Fruit fly (Drosophila melanogaster): ENCODE measurements around the gene Hmu.

Gene Hmu

dm6 chr3R:27253136-27253920 lies 35.2 kb upstream of the Hmu start, which contains the start of gene pll (continued):
- no peak for TF ChIP-seq CG1832 (GFP tag; optimal IDR thresholded peaks at IDR 0.05)
- no peak for TF ChIP-seq corto (GFP tag; optimal IDR thresholded peaks at IDR 0.05)
- peak; percentile 66 for TF ChIP-seq Fer2 (tag; optimal IDR thresholded peaks at IDR 0.05)
- TF ChIP-seq CG7357 (GFP tag; IDR thresholded peaks at IDR 0.05), result peak; percentile 80
- peak; percentile 71 for TF ChIP-seq CG33213 (GFP tag; optimal IDR thresholded peaks at IDR 0.05)
- TF ChIP-seq CG4424 (GFP tag; optimal IDR thresholded peaks at IDR 0.05), result peak; percentile 67
- TF ChIP-seq Sox100B (GFP tag; optimal IDR thresholded peaks at IDR 0.05), result no peak
- TF ChIP-seq Nf-YB (GFP tag; optimal IDR thresholded peaks at IDR 0.05), result peak; percentile 41
- peak; percentile 49 for TF ChIP-seq dm (GFP tag; optimal IDR thresholded peaks at IDR 0.05)
- peak; percentile 49; the same call in 1 of the 2 replicates for TF ChIP-seq bowl (GFP tag; IDR thresholded peaks at IDR 0.05)
- peak; percentile 87 for TF ChIP-seq Xbp1 (GFP tag; optimal IDR thresholded peaks at IDR 0.05)
- no peak for TF ChIP-seq Vsx1 (GFP tag; optimal IDR thresholded peaks at IDR 0.05)
- TF ChIP-seq cg (GFP tag; optimal IDR thresholded peaks at IDR 0.05), result peak; percentile 75
- peak; percentile 76 for TF ChIP-seq CG8388 (GFP tag; optimal IDR thresholded peaks at IDR 0.05)
- peak; percentile 84 for TF ChIP-seq CoRest (tag; optimal IDR thresholded peaks at IDR 0.05)
- no peak for TF ChIP-seq CG17568 (GFP tag; optimal IDR thresholded peaks at IDR 0.05)
- peak; percentile 75 for TF ChIP-seq fd96Cb (tag; optimal IDR thresholded peaks at IDR 0.05)
- TF ChIP-seq CG17359 (tag; optimal IDR thresholded peaks at IDR 0.05), result peak; percentile 86
- peak; percentile 36 for TF ChIP-seq tup (GFP tag; optimal IDR thresholded peaks at IDR 0.05)
- peak; percentile 69; the same call in 1 of the 2 replicates for TF ChIP-seq seq (GFP tag; IDR thresholded peaks at IDR 0.05)
- peak; percentile 51 for TF ChIP-seq CG6254 (GFP tag; optimal IDR thresholded peaks at IDR 0.05)
- TF ChIP-seq CG10543 (GFP tag; optimal IDR thresholded peaks at IDR 0.05), result peak; percentile 41
- TF ChIP-seq CG15269 (tag; optimal IDR thresholded peaks at IDR 0.05), result peak; percentile 87
- peak; percentile 89 for TF ChIP-seq CG3847 (GFP tag; IDR thresholded peaks at IDR 0.05)
- TF ChIP-seq chif (GFP tag; optimal IDR thresholded peaks at IDR 0.05), result peak; percentile 69 to 74
- peak; percentile 70 for TF ChIP-seq exex (tag; optimal IDR thresholded peaks at IDR 0.05)
- TF ChIP-seq CG4617 (GFP tag; optimal IDR thresholded peaks at IDR 0.05; ENCODE audit: borderline replicate concordance), result peak; percentile 94
- TF ChIP-seq CG7745 (tag; optimal IDR thresholded peaks at IDR 0.05), result no peak
- TF ChIP-seq zfh2 (GFP tag; optimal IDR thresholded peaks at IDR 0.05), result peak; percentile 66
- peak; percentile 63 for TF ChIP-seq shn (GFP tag; optimal IDR thresholded peaks at IDR 0.05)
- peak; percentile 10 for TF ChIP-seq Mes4 (GFP tag; optimal IDR thresholded peaks at IDR 0.05)
- peak; percentile 77 for TF ChIP-seq CG12744 (GFP tag; optimal IDR thresholded peaks at IDR 0.05)
- peak; percentile 79 for TF ChIP-seq CG13123 (GFP tag; optimal IDR thresholded peaks at IDR 0.05)
- TF ChIP-seq Hr3 (GFP tag; optimal IDR thresholded peaks at IDR 0.05), result peak; percentile 86
- peak; percentile 40 for TF ChIP-seq salm (tag; optimal IDR thresholded peaks at IDR 0.05)
- TF ChIP-seq pfk (GFP tag; optimal IDR thresholded peaks at IDR 0.05), result no peak
- peak; percentile 39 for TF ChIP-seq CG6813 (GFP tag; optimal IDR thresholded peaks at IDR 0.05)
- peak; percentile 73 for TF ChIP-seq CG11696 (GFP tag; IDR thresholded peaks at IDR 0.05)
- TF ChIP-seq CG9727 (GFP tag; optimal IDR thresholded peaks at IDR 0.05), result peak; percentile 82
- no peak for TF ChIP-seq ash1 (GFP tag; optimal IDR thresholded peaks at IDR 0.05)
- TF ChIP-seq CG9817 (tag; optimal IDR thresholded peaks at IDR 0.05), result peak; percentile 81
- no peak for TF ChIP-seq CG4282 (GFP tag; optimal IDR thresholded peaks at IDR 0.05)
- peak; percentile 65; the same call in 1 of the 2 replicates for TF ChIP-seq GATAe (GFP tag; conservative IDR thresholded peaks at IDR 0.05)
- TF ChIP-seq lilli (GFP tag; optimal IDR thresholded peaks at IDR 0.05), result peak; percentile 89
- TF ChIP-seq CG18262 (tag; optimal IDR thresholded peaks at IDR 0.05), result peak; percentile 74
- peak; percentile 70 for TF ChIP-seq Ssrp (tag; optimal IDR thresholded peaks at IDR 0.05)
- peak; percentile 47 for TF ChIP-seq jumu (GFP tag; optimal IDR thresholded peaks at IDR 0.05)
- TF ChIP-seq gce (GFP tag; IDR thresholded peaks at IDR 0.05), result peak; percentile 79; the same call in 2 of the 3 replicates

All from whole organism, embryonic.